Fruit fly (Drosophila melanogaster) whole organism, embryonic: ENCODE measurements around the gene CG15878.

Experiments
- Ada2b ChIP-seq: fragments of 200-800 bp; sonication (Bioruptor generic); IDR thresholded peaks from 2 replicates; pipeline ENCODE4 v1.3.6; 2022; ENCODE audit warnings: missing biosample characterization, missing genetic modification characterization
- Awh ChIP-seq: fragments of 200-800 bp; sonication (Bioruptor generic); IDR thresholded peaks from 2 replicates; pipeline ENCODE4, ENCODE4 v1.3.6; 2022; ENCODE audit warnings: missing biosample characterization, missing genetic modification characterization
- B-H2 ChIP-seq: fragments of 200-800 bp; sonication (Bioruptor generic); optimal IDR thresholded peaks from 2 replicates; lab custom pipeline; 2018; ENCODE audit warnings: missing biosample characterization, mild to moderate bottlenecking, missing genetic modification characterization
- CG1024 ChIP-seq: fragments of 200-800 bp; sonication (Bioruptor generic); IDR thresholded peaks from 2 replicates; pipeline ENCODE4 v1.3.6; 2022; ENCODE audit warnings: missing biosample characterization, missing genetic modification characterization
- CG10321 ChIP-seq: fragments of 200-800 bp; sonication (Bioruptor generic); IDR thresholded peaks from 2 replicates; pipeline ENCODE4 v1.3.6; 2022; ENCODE audit warnings: missing biosample characterization, missing genetic modification characterization
- CG10565 ChIP-seq: fragments of 200-800 bp; sonication (Bioruptor generic); optimal IDR thresholded peaks from 3 replicates; lab custom pipeline; 2016; ENCODE audit warnings: missing biosample characterization, mild to moderate bottlenecking, missing genetic modification characterization
- CG11456 ChIP-seq: fragments of 200-800 bp; sonication (Bioruptor generic); IDR thresholded peaks from 3 replicates; pipeline ENCODE4 v1.3.6; 2022; ENCODE audit warnings: missing biosample characterization, missing genetic modification characterization
- CG12155 ChIP-seq: fragments of 200-800 bp; sonication (Bioruptor generic); optimal IDR thresholded peaks from 3 replicates; lab custom pipeline; 2016; ENCODE audit warnings: missing biosample characterization, missing genetic modification characterization
- CG12769 ChIP-seq: fragments of 200-800 bp; sonication (Bioruptor generic); optimal IDR thresholded peaks from 2 replicates; lab custom pipeline; 2019; ENCODE audit warnings: missing biosample characterization, mild to moderate bottlenecking, missing genetic modification characterization, moderate library complexity
- CG13296 ChIP-seq: fragments of 200-800 bp; sonication (Bioruptor generic); optimal IDR thresholded peaks from 3 replicates; lab custom pipeline; 2018; ENCODE audit warnings: missing biosample characterization, mild to moderate bottlenecking, missing genetic modification characterization
- CG13775 ChIP-seq: fragments of 200-800 bp; sonication (Bioruptor generic); optimal IDR thresholded peaks from 3 replicates; lab custom pipeline; 2017; ENCODE audit warnings: missing biosample characterization, mild to moderate bottlenecking, missing genetic modification characterization
- CG15514 ChIP-seq: fragments of 200-800 bp; sonication (Bioruptor generic); optimal IDR thresholded peaks from 3 replicates; lab custom pipeline; 2017; ENCODE audit warnings: missing biosample characterization, missing genetic modification characterization, mild to moderate bottlenecking, moderate library complexity, missing genetic modification reagents
- CG1603 ChIP-seq: fragments of 200-800 bp; sonication (Bioruptor generic); optimal IDR thresholded peaks from 2 replicates; lab custom pipeline; 2019; ENCODE audit warnings: missing biosample characterization, mild to moderate bottlenecking, missing genetic modification characterization, moderate library complexity
- CG17328 ChIP-seq: fragments of 200-800 bp; sonication (Bioruptor generic); IDR thresholded peaks from 2 replicates; pipeline ENCODE4 v1.3.6; 2022; ENCODE audit warnings: missing biosample characterization, missing genetic modification characterization
- CG18476 ChIP-seq: fragments of 200-800 bp; sonication (Bioruptor generic); optimal IDR thresholded peaks from 2 replicates; lab custom pipeline; 2016; ENCODE audit warnings: missing biosample characterization, mild to moderate bottlenecking, missing genetic modification characterization
- CG2120 ChIP-seq: fragments of 200-800 bp; sonication (Bioruptor generic); optimal IDR thresholded peaks from 3 replicates; lab custom pipeline; 2016; ENCODE audit warnings: missing biosample characterization, missing genetic modification characterization
- CG31388 ChIP-seq: fragments of 200-800 bp; sonication (Bioruptor generic); optimal IDR thresholded peaks from 2 replicates; lab custom pipeline; 2016; ENCODE audit warnings: missing biosample characterization, missing genetic modification characterization
- CG3281 ChIP-seq: fragments of 200-800 bp; sonication (Bioruptor generic); optimal IDR thresholded peaks from 3 replicates; lab custom pipeline; 2017; ENCODE audit warnings: missing biosample characterization, mild to moderate bottlenecking, missing genetic modification characterization
- CG33213 ChIP-seq: fragments of 200-800 bp; sonication (Bioruptor generic); optimal IDR thresholded peaks from 3 replicates; lab custom pipeline; 2016; ENCODE audit warnings: missing biosample characterization, missing genetic modification characterization
- CG7963 ChIP-seq: fragments of 200-800 bp; sonication (Bioruptor generic); IDR thresholded peaks from 3 replicates; pipeline ENCODE4 v1.3.6; 2022; ENCODE audit warnings: missing biosample characterization, missing genetic modification characterization; ENCODE audit not compliant: partially characterized antibody
- CG9215 ChIP-seq: fragments of 200-800 bp; sonication (Bioruptor generic); IDR thresholded peaks from 2 replicates; pipeline ENCODE4 v1.3.6; 2022; ENCODE audit warnings: missing biosample characterization, missing genetic modification characterization
- CG9876 ChIP-seq: fragments of 200-800 bp; sonication (Bioruptor generic); optimal IDR thresholded peaks from 2 replicates; lab custom pipeline; 2016; ENCODE audit warnings: missing biosample characterization, missing genetic modification characterization
- CTCF ChIP-seq: fragments of 200-800 bp; sonication (Bioruptor generic); optimal IDR thresholded peaks from 2 replicates; lab custom pipeline; 2017; ENCODE audit warnings: missing biosample characterization, mild to moderate bottlenecking, missing genetic modification characterization, moderate library complexity
- D19A ChIP-seq: fragments of 200-800 bp; optimal IDR thresholded peaks from 3 replicates; lab custom pipeline; 2019; ENCODE audit warnings: missing biosample characterization, mild to moderate bottlenecking, missing genetic modification characterization, moderate library complexity
- Dbx ChIP-seq: fragments of 200-800 bp; sonication (Bioruptor generic); IDR thresholded peaks from 3 replicates; pipeline ENCODE4 v1.3.6; 2022; ENCODE audit warnings: missing biosample characterization, missing genetic modification characterization
- Dip3 ChIP-seq: fragments of 200-800 bp; sonication (Bioruptor generic); optimal IDR thresholded peaks from 3 replicates; lab custom pipeline; 2016; ENCODE audit warnings: missing biosample characterization, missing genetic modification characterization
- Fer3 ChIP-seq: fragments of 200-800 bp; sonication (Bioruptor generic); optimal IDR thresholded peaks from 2 replicates; lab custom pipeline; 2018; ENCODE audit warnings: missing biosample characterization, mild to moderate bottlenecking, missing genetic modification characterization, moderate library complexity
- HHEX ChIP-seq: fragments of 200-800 bp; sonication (Bioruptor generic); optimal IDR thresholded peaks from 3 replicates; lab custom pipeline; 2017; ENCODE audit warnings: missing biosample characterization, mild to moderate bottlenecking, missing genetic modification characterization, missing genetic modification reagents
- Hand ChIP-seq: fragments of 200-800 bp; sonication (Bioruptor generic); optimal IDR thresholded peaks from 2 replicates; lab custom pipeline; 2017; ENCODE audit warnings: mild to moderate bottlenecking, missing biosample characterization, missing genetic modification reagents, missing genetic modification characterization
- MESR4 ChIP-seq: fragments of 200-800 bp; sonication (Bioruptor generic); optimal IDR thresholded peaks from 2 replicates; lab custom pipeline; 2018; ENCODE audit warnings: missing biosample characterization, mild to moderate bottlenecking, missing genetic modification characterization, moderate library complexity
- Myb ChIP-seq: fragments of 200-800 bp; sonication (Bioruptor generic); optimal IDR thresholded peaks from 2 replicates; lab custom pipeline; 2016; ENCODE audit warnings: missing biosample characterization, missing genetic modification characterization
- Rfx ChIP-seq: fragments of 200-800 bp; sonication (Bioruptor generic); IDR thresholded peaks from 2 replicates; pipeline ENCODE4 v1.3.6; 2022; ENCODE audit warnings: missing biosample characterization, missing genetic modification characterization
- abd-A ChIP-seq: fragments of 200-800 bp; sonication (Bioruptor generic); optimal IDR thresholded peaks from 3 replicates; lab custom pipeline; 2019; ENCODE audit warnings: missing biosample characterization, mild to moderate bottlenecking, missing genetic modification characterization, moderate library complexity
- al ChIP-seq: fragments of 200-800 bp; sonication (Bioruptor generic); IDR thresholded peaks from 2 replicates; pipeline ENCODE4 v1.3.6; 2022; ENCODE audit warnings: missing biosample characterization, missing genetic modification characterization
- ash1 ChIP-seq: fragments of 200-800 bp; sonication (Bioruptor generic); optimal IDR thresholded peaks from 2 replicates; lab custom pipeline; 2018; ENCODE audit warnings: missing biosample characterization, mild to moderate bottlenecking, missing genetic modification characterization
- bab2 ChIP-seq: fragments of 200-800 bp; sonication (Bioruptor generic); optimal IDR thresholded peaks from 2 replicates; lab custom pipeline; 2016; ENCODE audit warnings: missing biosample characterization, missing genetic modification characterization
- bcd ChIP-seq: fragments of 200-800 bp; sonication (Bioruptor generic); optimal IDR thresholded peaks from 2 replicates; lab custom pipeline; 2017; ENCODE audit warnings: missing biosample characterization, mild to moderate bottlenecking, missing genetic modification characterization
- cad ChIP-seq: fragments of >200 bp; optimal IDR thresholded peaks from 2 replicates; lab custom pipeline; 2017; ENCODE audit warnings: missing biosample characterization, missing genetic modification characterization
- dmrt11E ChIP-seq: fragments of 200-800 bp; sonication (Bioruptor generic); optimal IDR thresholded peaks from 3 replicates; lab custom pipeline; 2018; ENCODE audit warnings: missing biosample characterization, mild to moderate bottlenecking, missing genetic modification characterization, moderate library complexity
- gcm ChIP-seq: fragments of 200-800 bp; sonication (Bioruptor generic); optimal IDR thresholded peaks from 2 replicates; lab custom pipeline; 2019; ENCODE audit warnings: missing biosample characterization, mild to moderate bottlenecking, missing genetic modification characterization, moderate library complexity
- gem ChIP-seq: fragments of 200-800 bp; sonication (Bioruptor generic); optimal IDR thresholded peaks from 2 replicates; lab custom pipeline; 2019; ENCODE audit warnings: missing biosample characterization, mild to moderate bottlenecking, missing genetic modification characterization, moderate library complexity
- gfzf ChIP-seq: fragments of 200-800 bp; sonication (Bioruptor generic); optimal IDR thresholded peaks from 2 replicates; lab custom pipeline; 2016; ENCODE audit warnings: missing biosample characterization, mild to moderate bottlenecking, missing genetic modification characterization, moderate library complexity
- hth ChIP-seq: fragments of >200 bp; optimal IDR thresholded peaks from 2 replicates; lab custom pipeline; 2017; ENCODE audit warnings: inconsistent platforms
- luna ChIP-seq: fragments of 200-800 bp; sonication (Bioruptor generic); optimal IDR thresholded peaks from 2 replicates; lab custom pipeline; 2016; ENCODE audit warnings: missing biosample characterization, missing genetic modification characterization
- nmo ChIP-seq: fragments of 200-800 bp; sonication (Bioruptor generic); optimal IDR thresholded peaks from 2 replicates; lab custom pipeline; 2018; ENCODE audit warnings: missing biosample characterization, mild to moderate bottlenecking, missing genetic modification characterization, moderate library complexity
- pzg ChIP-seq: fragments of 200-800 bp; sonication (Bioruptor generic); optimal IDR thresholded peaks from 3 replicates; lab custom pipeline; 2018; ENCODE audit warnings: missing biosample characterization, mild to moderate bottlenecking, missing genetic modification characterization, moderate library complexity
- schlank ChIP-seq: fragments of 200-800 bp; sonication (Bioruptor generic); optimal IDR thresholded peaks from 2 replicates; lab custom pipeline; 2018; ENCODE audit warnings: missing biosample characterization, mild to moderate bottlenecking, missing genetic modification characterization
- tgo ChIP-seq: fragments of 200-800 bp; sonication (Bioruptor generic); IDR thresholded peaks from 3 replicates; pipeline ENCODE4 v1.3.6; 2022; ENCODE audit warnings: missing biosample characterization, missing genetic modification characterization
- tup ChIP-seq: fragments of 200-800 bp; sonication (Bioruptor generic); optimal IDR thresholded peaks from 2 replicates; lab custom pipeline; 2016; ENCODE audit warnings: missing biosample characterization, mild to moderate bottlenecking, missing genetic modification characterization, moderate library complexity
- tx ChIP-seq: fragments of 200-800 bp; sonication (Bioruptor generic); optimal IDR thresholded peaks from 2 replicates; lab custom pipeline; 2016; ENCODE audit warnings: missing biosample characterization, missing genetic modification characterization
- vvl ChIP-seq: fragments of 200-800 bp; sonication (Bioruptor generic); IDR thresholded peaks from 2 replicates; pipeline ENCODE4 v1.3.6; 2022; ENCODE audit warnings: missing biosample characterization, missing genetic modification characterization
- zfh2 ChIP-seq: fragments of 200-800 bp; sonication (Bioruptor generic); optimal IDR thresholded peaks from 2 replicates; lab custom pipeline; 2016; ENCODE audit warnings: missing biosample characterization, missing genetic modification characterization

Gene CG15878

DNA sequence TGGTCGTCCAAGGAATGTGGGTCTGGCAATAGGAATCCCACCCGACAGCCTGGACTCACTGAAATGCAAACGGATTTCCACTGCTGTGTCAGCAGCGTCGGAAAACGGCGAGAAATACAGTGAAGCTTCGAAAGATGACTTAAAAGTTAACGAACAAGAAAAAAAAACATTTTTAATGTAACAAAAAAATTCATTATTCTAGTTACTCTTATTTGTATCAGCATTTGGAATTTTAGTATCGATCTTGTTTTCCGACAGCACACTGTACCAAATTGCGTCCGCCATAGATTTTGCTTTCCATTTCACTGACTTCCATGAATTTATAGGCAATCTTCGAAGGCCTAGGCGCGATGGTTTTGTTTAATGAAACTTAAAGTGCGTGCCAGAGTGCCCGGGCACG is 47.5 kb downstream of the CG15878 start (continued):
- TF ChIP-seq nmo (GFP tag; lab: Kevin White, UChicago) (peak; percentile 15), CG12769 (tag; lab: Kevin White, UChicago) (no peak), Awh (GFP tag; lab: Robert Waterston, UW) (no peak), gcm (GFP tag; lab: Kevin White, UChicago) (no peak), CG9215 (GFP tag; lab: Robert Waterston, UW) (no peak; the same call in 1 of the 2 replicates), gfzf (GFP tag; lab: Kevin White, UChicago) (no peak), D19A (tag; lab: Kevin White, UChicago) (no peak), bcd (GFP tag; lab: Kevin White, UChicago) (no peak), CG10321 (GFP tag; lab: Robert Waterston, UW) (no peak), CG2120 (GFP tag; lab: Kevin White, UChicago) (peak; percentile 35), CG11456 (GFP tag; lab: Robert Waterston, UW) (0 out of 3 replicates have a peak, but pooled peaks have one; percentile 41), CG13296 (GFP tag; lab: Kevin White, UChicago) (no peak), Rfx (peak; percentile 56; the same call in 1 of the 2 replicates), hth (lab: Kevin White, UChicago) (no peak), CG1024 (GFP tag; lab: Robert Waterston, UW) (0 out of 2 replicates have a peak, but pooled peaks have one; percentile 32), Dip3 (no peak), CG31388 (GFP tag; lab: Kevin White, UChicago) (no peak), CG13775 (GFP tag; lab: Kevin White, UChicago) (no peak), CG18476 (GFP tag; lab: Kevin White, UChicago) (no peak), CG9876 (GFP tag; lab: Kevin White, UChicago) (no peak), CG12155 (GFP tag; lab: Kevin White, UChicago) (no peak), bab2 (peak; percentile 17), CTCF (no peak), zfh2 (GFP tag; lab: Kevin White, UChicago) (no peak), Fer3 (tag; lab: Kevin White, UChicago) (peak; percentile 35), gem (tag; lab: Kevin White, UChicago) (peak; percentile 45), al (GFP tag; lab: Robert Waterston, UW) (no peak), Ada2b (peak; percentile 77), Dbx (no peak; the same call in 2 of the 3 replicates), CG15514 (GFP tag; lab: Kevin White, UChicago) (no peak), CG3281 (GFP tag; lab: Kevin White, UChicago) (no peak), B-H2 (GFP tag; lab: Kevin White, UChicago) (no peak), Hand (GFP tag; lab: Kevin White, UChicago) (no peak), cad (GFP tag; lab: Kevin White, UChicago) (no peak), vvl (GFP tag; lab: Robert Waterston, UW) (peak; percentile 74), HHEX (GFP tag; lab: Kevin White, UChicago) (no peak), CG10565 (GFP tag; lab: Kevin White, UChicago) (no peak), CG1603 (tag; lab: Kevin White, UChicago) (no peak), pzg (no peak), CG33213 (GFP tag; lab: Kevin White, UChicago) (no peak), tx (GFP tag; lab: Kevin White, UChicago) (no peak), tgo (GFP tag; lab: Robert Waterston, UW) (peak; percentile 53; the same call in 2 of the 3 replicates), CG17328 (GFP tag; lab: Robert Waterston, UW) (peak; percentile 59; the same call in 1 of the 2 replicates), luna (GFP tag; lab: Kevin White, UChicago) (no peak), abd-A (tag; lab: Kevin White, UChicago) (no peak), tup (GFP tag; lab: Kevin White, UChicago) (no peak), CG7963 (no peak), ash1 (GFP tag; lab: Kevin White, UChicago) (no peak), Myb (GFP tag; lab: Kevin White, UChicago) (no peak), MESR4 (no peak), schlank (no peak), dmrt11E (tag; lab: Kevin White, UChicago) (no peak)
